Fruit fly (Drosophila melanogaster) whole organism, adult: ENCODE results near the gene B52.

Source experiments
- CG12768 ChIP-seq: fragments of 200-800 bp; sonication (Bioruptor generic); optimal IDR thresholded peaks from 2 replicates; lab custom pipeline; 2017; ENCODE audit warnings: missing biosample characterization, missing genetic modification characterization, mild to moderate bottlenecking, moderate library complexity, missing genetic modification reagents
- CG7101 ChIP-seq: fragments of 200-800 bp; sonication (Bioruptor generic); optimal IDR thresholded peaks from 2 replicates; lab custom pipeline; 2018; ENCODE audit warnings: missing biosample characterization, mild to moderate bottlenecking, missing genetic modification characterization, moderate library complexity
- Clk ChIP-seq: fragments of 200-800 bp; sonication (Bioruptor generic); optimal IDR thresholded peaks from 2 replicates; lab custom pipeline; 2017; ENCODE audit warnings: missing biosample characterization, missing genetic modification characterization
- Crg-1 ChIP-seq: fragments of 200-800 bp; sonication (Bioruptor generic); optimal IDR thresholded peaks from 2 replicates; lab custom pipeline; 2016; ENCODE audit warnings: missing biosample characterization, missing genetic modification characterization
- Hr96 ChIP-seq: fragments of 200-800 bp; sonication (Bioruptor generic); optimal IDR thresholded peaks from 2 replicates; lab custom pipeline; 2016; ENCODE audit warnings: missing biosample characterization, missing genetic modification characterization
- cic ChIP-seq: fragments of 200-800 bp; sonication (Bioruptor generic); optimal IDR thresholded peaks from 2 replicates; lab custom pipeline; 2017; ENCODE audit warnings: missing biosample characterization, mild to moderate bottlenecking, missing genetic modification characterization, moderate library complexity
- kay ChIP-seq: fragments of 200-800 bp; sonication (Bioruptor generic); peaks from one replicate; lab custom pipeline; 2016; ENCODE audit warnings: missing biosample characterization, missing genetic modification characterization, borderline replicate concordance
- ovo ChIP-seq: fragments of 200-800 bp; sonication (Bioruptor generic); optimal IDR thresholded peaks from 2 replicates; lab custom pipeline; 2016; ENCODE audit warnings: missing biosample characterization, missing genetic modification characterization
- tj ChIP-seq: fragments of 200-800 bp; sonication (Bioruptor generic); optimal IDR thresholded peaks from 3 replicates; lab custom pipeline; 2017; ENCODE audit warnings: missing biosample characterization, mild to moderate bottlenecking, missing genetic modification characterization, moderate library complexity
- toe ChIP-seq: fragments of 200-800 bp; sonication (Bioruptor generic); optimal IDR thresholded peaks from 2 replicates; lab custom pipeline; 2016; ENCODE audit warnings: missing biosample characterization, missing genetic modification characterization

DNA sequence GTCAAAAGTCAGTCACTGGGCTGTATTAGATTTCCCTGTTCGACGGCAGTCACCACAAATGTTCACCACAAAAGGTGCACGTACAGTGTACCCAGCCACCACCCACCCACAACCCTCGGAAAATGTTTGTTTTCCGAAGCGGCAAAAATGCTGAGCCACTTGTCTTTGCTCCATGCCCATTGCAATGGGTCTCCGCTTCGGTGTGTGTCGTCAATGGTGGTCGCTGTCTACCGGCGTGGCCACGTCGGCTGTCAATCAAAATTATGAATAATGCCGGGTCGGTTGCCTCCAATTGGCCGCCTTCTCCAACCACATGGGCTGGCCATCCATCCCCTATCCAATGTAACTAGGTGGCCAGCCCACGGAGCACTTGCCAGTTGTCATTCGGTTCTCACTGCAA, 39.1 kb downstream of the B52 start, which contains the start of gene ninaB:
- no peak for TF ChIP-seq Crg-1 (GFP tag; lab: Kevin White, UChicago)
- no peak for TF ChIP-seq kay (GFP tag; lab: Kevin White, UChicago)
- TF ChIP-seq toe (GFP tag; lab: Kevin White, UChicago), result no peak
- TF ChIP-seq Hr96 (GFP tag; lab: Kevin White, UChicago), result no peak
- peak; percentile 63 for TF ChIP-seq CG12768 (GFP tag; lab: Kevin White, UChicago)
- TF ChIP-seq CG7101 (tag; lab: Kevin White, UChicago), result no peak
- no peak for TF ChIP-seq ovo (GFP tag; lab: Kevin White, UChicago)
- TF ChIP-seq Clk (GFP tag; lab: Kevin White, UChicago), result no peak
- no peak for TF ChIP-seq cic (GFP tag; lab: Kevin White, UChicago)
- no peak for TF ChIP-seq tj (GFP tag; lab: Kevin White, UChicago)
